Fruit fly (Drosophila melanogaster) whole organism, wandering third instar larva: ENCODE data around the gene CG11147.

Experiments used
- Abd-B ChIP-seq: fragments of >200 bp; optimal IDR thresholded peaks from 2 replicates; lab custom pipeline; 2017; ENCODE audit warnings: missing biosample characterization, missing genetic modification characterization
- CG32264 ChIP-seq: fragments of 200-800 bp; sonication (Bioruptor generic); optimal IDR thresholded peaks from 2 replicates; lab custom pipeline; 2016; ENCODE audit warnings: missing biosample characterization, missing genetic modification characterization
- Dfd ChIP-seq: fragments of >200 bp; optimal IDR thresholded peaks from 2 replicates; lab custom pipeline; 2017; ENCODE audit warnings: missing biosample characterization, missing genetic modification characterization
- h ChIP-seq: fragments of 200-800 bp; sonication (Bioruptor generic); optimal IDR thresholded peaks from 3 replicates; lab custom pipeline; 2016; ENCODE audit warnings: missing biosample characterization, mild to moderate bottlenecking, missing genetic modification characterization
- lola ChIP-seq: fragments of >200 bp; optimal IDR thresholded peaks from 2 replicates; lab custom pipeline; 2017; ENCODE audit warnings: missing biosample characterization, missing genetic modification characterization
- pan ChIP-seq: fragments of >200 bp; optimal IDR thresholded peaks from 2 replicates; lab custom pipeline; 2017
- psq ChIP-seq: fragments of 200-800 bp; sonication (Bioruptor generic); optimal IDR thresholded peaks from 3 replicates; lab custom pipeline; 2017; ENCODE audit warnings: missing biosample characterization, mild to moderate bottlenecking, missing genetic modification characterization, moderate library complexity
- sv ChIP-seq: fragments of 200-800 bp; sonication (Bioruptor generic); optimal IDR thresholded peaks from 3 replicates; lab custom pipeline; 2016; ENCODE audit warnings: missing biosample characterization, missing genetic modification characterization
- usp ChIP-seq: fragments of >200 bp; optimal IDR thresholded peaks from 2 replicates; lab custom pipeline; 2017; ENCODE audit warnings: missing biosample characterization, missing genetic modification characterization
- woc ChIP-seq: sonication (Bioruptor generic); optimal IDR thresholded peaks from 2 replicates; lab custom pipeline; 2016; ENCODE audit warnings: missing biosample characterization, mild to moderate bottlenecking, missing genetic modification characterization

dm6 chr2L:5716580-5716979 is 24.5 kb downstream of the CG11147 start, which contains the start of the genes CG14007 and CG34011:
- no peak for TF ChIP-seq Abd-B (GFP tag; lab: Kevin White, UChicago)
- TF ChIP-seq Dfd, result no peak
- TF ChIP-seq psq (GFP tag; lab: Kevin White, UChicago), result no peak
- TF ChIP-seq usp (GFP tag; lab: Kevin White, UChicago), result no peak
- no peak for TF ChIP-seq pan (lab: Kevin White, UChicago)
- no peak for TF ChIP-seq lola (GFP tag; lab: Kevin White, UChicago)
- no peak for TF ChIP-seq h (GFP tag; lab: Kevin White, UChicago)
- TF ChIP-seq woc (GFP tag; lab: Kevin White, UChicago), result no peak
- TF ChIP-seq CG32264 (GFP tag; lab: Kevin White, UChicago), result no peak
- TF ChIP-seq sv (GFP tag; lab: Kevin White, UChicago), result no peak
